Fruit fly (Drosophila melanogaster) whole organism, embryonic: Measurements from ENCODE around the gene net.

Experiments
- ATbp ChIP-seq: fragments of 200-800 bp; sonication (Bioruptor generic); optimal IDR thresholded peaks from 2 replicates; lab custom pipeline; 2017; ENCODE audit warnings: missing biosample characterization, mild to moderate bottlenecking, missing genetic modification characterization, missing genetic modification reagents
- Atf-2 ChIP-seq: fragments of 200-800 bp; sonication (Bioruptor generic); optimal IDR thresholded peaks from 2 replicates; lab custom pipeline; 2016; ENCODE audit warnings: missing biosample characterization, missing genetic modification characterization
- CG10565 ChIP-seq: fragments of 200-800 bp; sonication (Bioruptor generic); optimal IDR thresholded peaks from 3 replicates; lab custom pipeline; 2016; ENCODE audit warnings: missing biosample characterization, mild to moderate bottlenecking, missing genetic modification characterization
- CG11456 ChIP-seq: fragments of 200-800 bp; sonication (Bioruptor generic); IDR thresholded peaks from 3 replicates; pipeline ENCODE4 v1.3.6; 2022; ENCODE audit warnings: missing biosample characterization, missing genetic modification characterization
- CG12391 ChIP-seq: fragments of 200-800 bp; sonication (Bioruptor generic); optimal IDR thresholded peaks from 3 replicates; lab custom pipeline; 2018; ENCODE audit warnings: missing biosample characterization, mild to moderate bottlenecking, missing genetic modification characterization, moderate library complexity
- CG13287 ChIP-seq: fragments of 200-800 bp; sonication (Bioruptor generic); IDR thresholded peaks from 2 replicates; pipeline ENCODE4 v1.3.6; 2022; ENCODE audit warnings: missing biosample characterization, missing genetic modification characterization; ENCODE audit not compliant: partially characterized antibody
- CG13624 ChIP-seq: fragments of 200-800 bp; sonication (Bioruptor generic); optimal IDR thresholded peaks from 2 replicates; lab custom pipeline; 2016; ENCODE audit warnings: missing biosample characterization, missing genetic modification characterization
- CG14710 ChIP-seq: fragments of 200-800 bp; sonication (Bioruptor generic); optimal IDR thresholded peaks from 3 replicates; lab custom pipeline; 2019; ENCODE audit warnings: missing biosample characterization, mild to moderate bottlenecking, missing genetic modification characterization, moderate library complexity
- CG15011 ChIP-seq: fragments of 200-800 bp; sonication (Bioruptor generic); optimal IDR thresholded peaks from 3 replicates; lab custom pipeline; 2018; ENCODE audit warnings: missing biosample characterization, mild to moderate bottlenecking, missing genetic modification characterization
- CG16779 ChIP-seq: fragments of 200-800 bp; sonication (Bioruptor generic); IDR thresholded peaks from 2 replicates; pipeline ENCODE4 v1.3.6; 2022; ENCODE audit warnings: missing biosample characterization, missing genetic modification characterization
- CG17186 ChIP-seq: fragments of 200-800 bp; sonication (Bioruptor generic); optimal IDR thresholded peaks from 3 replicates; lab custom pipeline; 2017; ENCODE audit warnings: missing biosample characterization, missing genetic modification reagents, missing genetic modification characterization
- CG18476 ChIP-seq: fragments of 200-800 bp; sonication (Bioruptor generic); optimal IDR thresholded peaks from 2 replicates; lab custom pipeline; 2016; ENCODE audit warnings: missing biosample characterization, mild to moderate bottlenecking, missing genetic modification characterization
- CG2116 ChIP-seq: fragments of 200-800 bp; sonication (Bioruptor generic); optimal IDR thresholded peaks from 3 replicates; lab custom pipeline; 2018; ENCODE audit warnings: missing biosample characterization, mild to moderate bottlenecking, missing genetic modification characterization
- CG32772 ChIP-seq: fragments of 200-800 bp; sonication (Bioruptor generic); IDR thresholded peaks from 2 replicates; pipeline ENCODE4 v1.3.6; 2022; ENCODE audit warnings: missing biosample characterization, missing genetic modification characterization
- CG3995 ChIP-seq: fragments of 200-800 bp; sonication (Bioruptor generic); optimal IDR thresholded peaks from 3 replicates; lab custom pipeline; 2016; ENCODE audit warnings: missing biosample characterization, missing genetic modification characterization
- CG6689 ChIP-seq: fragments of 200-800 bp; sonication (Bioruptor generic); IDR thresholded peaks from 2 replicates; pipeline ENCODE4 v1.3.6; 2022; ENCODE audit warnings: missing biosample characterization, missing genetic modification characterization
- CG7271 ChIP-seq: fragments of 200-800 bp; sonication (Bioruptor generic); optimal IDR thresholded peaks from 2 replicates; lab custom pipeline; 2018; ENCODE audit warnings: missing biosample characterization, mild to moderate bottlenecking, missing genetic modification characterization, moderate library complexity
- CG7357 ChIP-seq: fragments of 200-800 bp; sonication (Bioruptor generic); IDR thresholded peaks from 3 replicates; pipeline ENCODE4 v1.3.6; 2022; ENCODE audit warnings: missing biosample characterization, missing genetic modification characterization
- Camta ChIP-seq: fragments of 200-800 bp; sonication (Bioruptor generic); optimal IDR thresholded peaks from 2 replicates; lab custom pipeline; 2016; ENCODE audit warnings: missing biosample characterization, missing genetic modification characterization
- D19A ChIP-seq: fragments of 200-800 bp; optimal IDR thresholded peaks from 3 replicates; lab custom pipeline; 2019; ENCODE audit warnings: missing biosample characterization, mild to moderate bottlenecking, missing genetic modification characterization, moderate library complexity
- Dad ChIP-seq: fragments of 200-800 bp; sonication (Bioruptor generic); optimal IDR thresholded peaks from 3 replicates; lab custom pipeline; 2016; ENCODE audit warnings: missing biosample characterization, missing genetic modification characterization
- Dbx ChIP-seq: fragments of 200-800 bp; sonication (Bioruptor generic); IDR thresholded peaks from 3 replicates; pipeline ENCODE4 v1.3.6; 2022; ENCODE audit warnings: missing biosample characterization, missing genetic modification characterization
- Deaf1 ChIP-seq: fragments of 200-800 bp; optimal IDR thresholded peaks from 3 replicates; lab custom pipeline; 2019; ENCODE audit warnings: missing biosample characterization, mild to moderate bottlenecking, missing genetic modification characterization, moderate library complexity
- Elba2 ChIP-seq: fragments of 200-800 bp; sonication (Bioruptor generic); optimal IDR thresholded peaks from 3 replicates; lab custom pipeline; 2016; ENCODE audit warnings: missing biosample characterization, missing genetic modification characterization
- Ets65A ChIP-seq: fragments of 200-800 bp; sonication (Bioruptor generic); peaks from one replicate; lab custom pipeline; 2016; ENCODE audit warnings: missing biosample characterization, missing genetic modification characterization
- Fer2 ChIP-seq: fragments of 200-800 bp; sonication (Bioruptor generic); optimal IDR thresholded peaks from 2 replicates; lab custom pipeline; 2018; ENCODE audit warnings: missing biosample characterization, mild to moderate bottlenecking, missing genetic modification characterization, moderate library complexity
- Gsc ChIP-seq: fragments of 200-800 bp; sonication (Bioruptor generic); IDR thresholded peaks from 2 replicates; pipeline ENCODE4 v1.3.6; 2022; ENCODE audit warnings: missing biosample characterization, missing genetic modification characterization
- Hr78 ChIP-seq, 2 experiments: fragments of 200-800 bp in 1 of 2; fragments of >200 bp in 1 of 2; sonication (Bioruptor generic) in 1 of 2; optimal IDR thresholded peaks; 2 replicates each; lab custom pipeline; 2017 to 2019; ENCODE audit warnings: missing biosample characterization in 2 of 2, missing genetic modification characterization in 2 of 2, mild to moderate bottlenecking in 1 of 2, moderate library complexity in 1 of 2
- Lim3 ChIP-seq: fragments of 200-800 bp; sonication (Bioruptor generic); IDR thresholded peaks from 2 replicates; pipeline ENCODE4 v1.3.6; 2022; ENCODE audit warnings: missing biosample characterization, missing genetic modification characterization
- NfI ChIP-seq: fragments of 200-800 bp; sonication (Bioruptor generic); optimal IDR thresholded peaks from 3 replicates; lab custom pipeline; 2018; ENCODE audit warnings: missing biosample characterization, mild to moderate bottlenecking, missing genetic modification characterization, moderate library complexity
- Sox100B ChIP-seq: fragments of 200-800 bp; sonication (Bioruptor generic); optimal IDR thresholded peaks from 3 replicates; lab custom pipeline; 2018; ENCODE audit warnings: missing biosample characterization, mild to moderate bottlenecking, missing genetic modification characterization
- Xbp1 ChIP-seq: fragments of 200-800 bp; sonication (Bioruptor generic); optimal IDR thresholded peaks from 3 replicates; lab custom pipeline; 2016; ENCODE audit warnings: missing biosample characterization, mild to moderate bottlenecking, missing genetic modification characterization
- YL-1 ChIP-seq: fragments of 200-800 bp; sonication (Bioruptor generic); optimal IDR thresholded peaks from 3 replicates; lab custom pipeline; 2017; ENCODE audit warnings: missing biosample characterization, mild to moderate bottlenecking, missing genetic modification characterization
- bcd ChIP-seq: fragments of 200-800 bp; sonication (Bioruptor generic); optimal IDR thresholded peaks from 2 replicates; lab custom pipeline; 2017; ENCODE audit warnings: missing biosample characterization, mild to moderate bottlenecking, missing genetic modification characterization
- caup ChIP-seq: fragments of 200-800 bp; sonication (Bioruptor generic); optimal IDR thresholded peaks from 3 replicates; lab custom pipeline; 2017; ENCODE audit warnings: missing biosample characterization, mild to moderate bottlenecking, missing genetic modification characterization, moderate library complexity; ENCODE audit not compliant: severe bottlenecking
- dimm ChIP-seq: fragments of 200-800 bp; sonication (Bioruptor generic); IDR thresholded peaks from 2 replicates; pipeline ENCODE4 v1.3.6; 2022; ENCODE audit warnings: missing biosample characterization, missing genetic modification characterization
- emc ChIP-seq: fragments of 200-800 bp; sonication (Bioruptor generic); optimal IDR thresholded peaks from 2 replicates; lab custom pipeline; 2016; ENCODE audit warnings: missing biosample characterization, missing genetic modification characterization
- ems ChIP-seq: fragments of 200-800 bp; sonication (Bioruptor generic); optimal IDR thresholded peaks from 3 replicates; lab custom pipeline; 2016; ENCODE audit warnings: missing biosample characterization, missing genetic modification characterization
- eve ChIP-seq, 2 experiments: fragments of >200 bp; optimal IDR thresholded peaks; 2 replicates each; lab custom pipeline; 2017; ENCODE audit warnings: missing biosample characterization in 2 of 2, missing genetic modification characterization in 2 of 2
- gfzf ChIP-seq: fragments of 200-800 bp; sonication (Bioruptor generic); optimal IDR thresholded peaks from 2 replicates; lab custom pipeline; 2016; ENCODE audit warnings: missing biosample characterization, mild to moderate bottlenecking, missing genetic modification characterization, moderate library complexity
- gro ChIP-seq: fragments of 200-800 bp; sonication (Bioruptor generic); optimal IDR thresholded peaks from 2 replicates; lab custom pipeline; 2016; ENCODE audit warnings: missing biosample characterization, missing genetic modification characterization
- jing ChIP-seq: fragments of 200-800 bp; sonication (Bioruptor generic); optimal IDR thresholded peaks from 2 replicates; lab custom pipeline; 2018; ENCODE audit warnings: missing biosample characterization, mild to moderate bottlenecking, missing genetic modification characterization
- oc ChIP-seq: fragments of 200-800 bp; sonication (Bioruptor generic); optimal IDR thresholded peaks from 2 replicates; lab custom pipeline; 2018; ENCODE audit warnings: missing biosample characterization, mild to moderate bottlenecking, missing genetic modification characterization, moderate library complexity
- scrt ChIP-seq: fragments of 200-800 bp; sonication (Bioruptor generic); optimal IDR thresholded peaks from 2 replicates; lab custom pipeline; 2018; ENCODE audit warnings: missing biosample characterization, mild to moderate bottlenecking, missing genetic modification characterization, moderate library complexity
- sd ChIP-seq: fragments of 200-800 bp; sonication (Bioruptor generic); optimal IDR thresholded peaks from 3 replicates; lab custom pipeline; 2018; ENCODE audit warnings: missing biosample characterization, mild to moderate bottlenecking, missing genetic modification characterization, moderate library complexity
- sob ChIP-seq: fragments of 200-800 bp; sonication (Bioruptor generic); IDR thresholded peaks from 2 replicates; pipeline ENCODE4 v1.3.6; 2022; ENCODE audit warnings: missing biosample characterization, missing genetic modification characterization
- stwl ChIP-seq: fragments of 200-800 bp; sonication (Bioruptor generic); optimal IDR thresholded peaks from 3 replicates; lab custom pipeline; 2018; ENCODE audit warnings: missing biosample characterization, mild to moderate bottlenecking, missing genetic modification characterization, moderate library complexity
- trem ChIP-seq: fragments of 200-800 bp; optimal IDR thresholded peaks from 3 replicates; lab custom pipeline; 2019; ENCODE audit warnings: missing biosample characterization, mild to moderate bottlenecking, missing genetic modification characterization, moderate library complexity
- tx ChIP-seq: fragments of 200-800 bp; sonication (Bioruptor generic); optimal IDR thresholded peaks from 2 replicates; lab custom pipeline; 2016; ENCODE audit warnings: missing biosample characterization, missing genetic modification characterization
- wdn ChIP-seq: fragments of 200-800 bp; sonication (Bioruptor generic); IDR thresholded peaks from 2 replicates; pipeline ENCODE4 v1.3.6; 2022; ENCODE audit warnings: missing biosample characterization, missing genetic modification characterization
- zen ChIP-seq: fragments of 200-800 bp; sonication (Bioruptor generic); optimal IDR thresholded peaks from 3 replicates; lab custom pipeline; 2018; ENCODE audit warnings: missing biosample characterization, mild to moderate bottlenecking, missing genetic modification characterization, moderate library complexity
- zfh1 ChIP-seq: fragments of 200-800 bp; sonication (Bioruptor generic); IDR thresholded peaks from 3 replicates; pipeline ENCODE4 v1.3.6; 2022; ENCODE audit warnings: missing biosample characterization, missing genetic modification characterization

net gene

dm6 chr2L:106540-106939 is 19.4 kb upstream of the net start, which contains the start of the genes Nhe1 and Sam-S (continued):
- peak; percentile 54 for TF ChIP-seq CG13287 (GFP tag; lab: Robert Waterston, UW)
- TF ChIP-seq stwl (tag; lab: Kevin White, UChicago): peak; percentile 8
- TF ChIP-seq wdn (GFP tag; lab: Robert Waterston, UW): no peak
- no peak for TF ChIP-seq scrt (GFP tag; lab: Kevin White, UChicago)
- no peak for TF ChIP-seq CG32772 (GFP tag; lab: Robert Waterston, UW)
- no peak for TF ChIP-seq CG14710 (tag; lab: Kevin White, UChicago)
- no peak for TF ChIP-seq CG11456 (GFP tag; lab: Robert Waterston, UW)
- TF ChIP-seq jing: no peak
- TF ChIP-seq Gsc (GFP tag; lab: Robert Waterston, UW): no peak
- TF ChIP-seq CG6689: no peak
- no peak for TF ChIP-seq Camta (GFP tag; lab: Kevin White, UChicago)
- TF ChIP-seq bcd: no peak
- TF ChIP-seq D19A (tag; lab: Kevin White, UChicago): no peak
- TF ChIP-seq trem (tag; lab: Kevin White, UChicago): peak; percentile 9
- no peak for TF ChIP-seq YL-1 (GFP tag; lab: Kevin White, UChicago)
- TF ChIP-seq CG12391 (tag; lab: Kevin White, UChicago): no peak
- TF ChIP-seq zen (tag; lab: Kevin White, UChicago): no peak
- TF ChIP-seq zfh1: no peak
- TF ChIP-seq CG10565 (GFP tag; lab: Kevin White, UChicago): no peak
- TF ChIP-seq Xbp1 (GFP tag; lab: Kevin White, UChicago): no peak
- TF ChIP-seq Elba2 (GFP tag; lab: Kevin White, UChicago): no peak
- TF ChIP-seq sd (tag; lab: Kevin White, UChicago): no peak
- TF ChIP-seq Deaf1 (tag; lab: Kevin White, UChicago): no peak
- no peak for TF ChIP-seq Hr78 (GFP tag; optimal IDR thresholded peaks at IDR 0.05; lab: Kevin White, UChicago)
- TF ChIP-seq Fer2: no peak
- TF ChIP-seq Lim3: no peak
- TF ChIP-seq CG16779: no peak
- no peak for TF ChIP-seq CG13624
- TF ChIP-seq emc (GFP tag; lab: Kevin White, UChicago): no peak
- TF ChIP-seq NfI (GFP tag; lab: Kevin White, UChicago): no peak
- TF ChIP-seq eve (GFP tag; optimal IDR thresholded peaks at IDR 0.05; lab: Kevin White, UChicago): no peak
- no peak for TF ChIP-seq gfzf
- no peak for TF ChIP-seq Dad
- no peak for TF ChIP-seq CG15011 (GFP tag; lab: Kevin White, UChicago)
- TF ChIP-seq caup (GFP tag; lab: Kevin White, UChicago): no peak
- no peak for TF ChIP-seq CG3995 (GFP tag; lab: Kevin White, UChicago)
- peak; percentile 29 for TF ChIP-seq CG2116 (GFP tag; lab: Kevin White, UChicago)
- no peak for TF ChIP-seq CG18476 (GFP tag; lab: Kevin White, UChicago)

- peak; percentile 63 for TF ChIP-seq Ets65A (GFP tag; lab: Kevin White, UChicago)
- TF ChIP-seq CG7357: no peak
- peak; percentile 51; the same call in 1 of the 3 replicates for TF ChIP-seq Dbx (GFP tag; lab: Robert Waterston, UW)
- TF ChIP-seq ems (GFP tag; lab: Kevin White, UChicago): peak; percentile 0
- TF ChIP-seq gro (GFP tag; lab: Kevin White, UChicago): peak; percentile 75
- TF ChIP-seq oc (tag; lab: Kevin White, UChicago): no peak
- TF ChIP-seq sob (GFP tag; lab: Robert Waterston, UW): peak; percentile 51; the same call in 1 of the 2 replicates
- TF ChIP-seq dimm: no peak
- TF ChIP-seq CG7271 (tag; lab: Kevin White, UChicago): no peak
- TF ChIP-seq CG17186 (GFP tag; lab: Kevin White, UChicago): peak; percentile 45
- no peak for TF ChIP-seq ATbp (GFP tag; lab: Kevin White, UChicago)
- TF ChIP-seq Atf-2 (GFP tag; lab: Kevin White, UChicago): peak; percentile 0
- TF ChIP-seq tx (GFP tag; lab: Kevin White, UChicago): no peak
- TF ChIP-seq Sox100B: no peak
- TF ChIP-seq CG13624: peak; percentile 52
These were observed 15.1 kb upstream of the net start, which contains the start of gene Creld for dm6 chr2L:102161-102761. Gene Creld (plus strand): TSS chr2L:102380.
